Fruit fly (Drosophila melanogaster) whole organism, embryonic: ENCODE results near the gene CG31800.
A peak's percentile ranks its signal among the peaks of the same experiment; 100 is the strongest.

Source experiments
- BtbVII ChIP-seq: fragments of 200-800 bp; sonication (Bioruptor generic); optimal IDR thresholded peaks from 3 replicates; lab custom pipeline; 2017; ENCODE audit warnings: missing biosample characterization, mild to moderate bottlenecking, missing genetic modification characterization
- CG10147 ChIP-seq: fragments of 200-800 bp; sonication (Bioruptor generic); optimal IDR thresholded peaks from 2 replicates; lab custom pipeline; 2019; ENCODE audit warnings: missing biosample characterization, mild to moderate bottlenecking, missing genetic modification characterization, moderate library complexity
- CG10209 ChIP-seq: fragments of 200-800 bp; sonication (Bioruptor generic); optimal IDR thresholded peaks from 3 replicates; lab custom pipeline; 2017; ENCODE audit warnings: missing biosample characterization, mild to moderate bottlenecking, missing genetic modification characterization, missing genetic modification reagents
- CG10321 ChIP-seq: fragments of 200-800 bp; sonication (Bioruptor generic); IDR thresholded peaks from 2 replicates; pipeline ENCODE4 v1.3.6; 2022; ENCODE audit warnings: missing biosample characterization, missing genetic modification characterization
- CG10431 ChIP-seq: fragments of 200-800 bp; sonication (Bioruptor generic); optimal IDR thresholded peaks from 3 replicates; lab custom pipeline; 2018; ENCODE audit warnings: missing biosample characterization, mild to moderate bottlenecking, missing genetic modification characterization
- CG10543 ChIP-seq: fragments of 200-800 bp; sonication (Bioruptor generic); optimal IDR thresholded peaks from 3 replicates; lab custom pipeline; 2017; ENCODE audit warnings: missing biosample characterization, mild to moderate bottlenecking, missing genetic modification characterization, moderate library complexity
- CG10654 ChIP-seq: fragments of 200-800 bp; sonication (Bioruptor generic); optimal IDR thresholded peaks from 2 replicates; lab custom pipeline; 2016; ENCODE audit warnings: missing biosample characterization, missing genetic modification characterization
- CG10979 ChIP-seq: fragments of 200-800 bp; sonication (Bioruptor generic); optimal IDR thresholded peaks from 2 replicates; lab custom pipeline; 2018; ENCODE audit warnings: missing biosample characterization, mild to moderate bottlenecking, missing genetic modification characterization, moderate library complexity
- CG11093 ChIP-seq: fragments of 200-800 bp; sonication (Bioruptor generic); IDR thresholded peaks from 3 replicates; pipeline ENCODE4 v1.3.6; 2022; ENCODE audit warnings: missing biosample characterization, missing genetic modification characterization
- CG1233 ChIP-seq: fragments of 200-800 bp; sonication (Bioruptor generic); optimal IDR thresholded peaks from 4 replicates; lab custom pipeline; 2018; ENCODE audit warnings: missing biosample characterization, mild to moderate bottlenecking, missing genetic modification characterization
- CG12942 ChIP-seq: fragments of 200-800 bp; sonication (Bioruptor generic); optimal IDR thresholded peaks from 3 replicates; lab custom pipeline; 2016; ENCODE audit warnings: missing biosample characterization, missing genetic modification characterization
- CG14014 ChIP-seq: fragments of 200-800 bp; sonication (Bioruptor generic); IDR thresholded peaks from 2 replicates; pipeline ENCODE4 v1.3.6; 2022; ENCODE audit warnings: missing biosample characterization, missing genetic modification characterization
- CG14441 ChIP-seq: fragments of 200-800 bp; sonication (Bioruptor generic); IDR thresholded peaks from 2 replicates; pipeline ENCODE4 v1.3.6; 2022; ENCODE audit warnings: missing biosample characterization, missing genetic modification characterization
- CG1529 ChIP-seq: fragments of 200-800 bp; sonication (Bioruptor generic); optimal IDR thresholded peaks from 3 replicates; lab custom pipeline; 2018; ENCODE audit warnings: missing biosample characterization, missing genetic modification characterization
- CG17568 ChIP-seq: fragments of 200-800 bp; sonication (Bioruptor generic); optimal IDR thresholded peaks from 2 replicates; lab custom pipeline; 2018; ENCODE audit warnings: missing biosample characterization, mild to moderate bottlenecking, missing genetic modification characterization, moderate library complexity
- CG17612 ChIP-seq: fragments of 200-800 bp; sonication (Bioruptor generic); IDR thresholded peaks from 2 replicates; pipeline ENCODE4 v1.3.6; 2022; ENCODE audit warnings: missing biosample characterization, missing genetic modification characterization
- CG30020 ChIP-seq: fragments of 200-800 bp; optimal IDR thresholded peaks from 2 replicates; lab custom pipeline; 2019; ENCODE audit warnings: missing biosample characterization, mild to moderate bottlenecking, missing genetic modification characterization, moderate library complexity
- CG3407 ChIP-seq: fragments of 200-800 bp; sonication (Bioruptor generic); optimal IDR thresholded peaks from 2 replicates; lab custom pipeline; 2018; ENCODE audit warnings: missing biosample characterization, mild to moderate bottlenecking, missing genetic modification characterization
- CG3847 ChIP-seq: fragments of 200-800 bp; sonication (Bioruptor generic); IDR thresholded peaks from 2 replicates; pipeline ENCODE4 v1.3.6; 2022; ENCODE audit warnings: missing biosample characterization, missing genetic modification characterization
- CG4360 ChIP-seq: fragments of 200-800 bp; sonication (Bioruptor generic); IDR thresholded peaks from 2 replicates; pipeline ENCODE4 v1.3.6; 2022; ENCODE audit warnings: missing biosample characterization, missing genetic modification characterization
- CG5180 ChIP-seq: fragments of 200-800 bp; sonication (Bioruptor generic); optimal IDR thresholded peaks from 3 replicates; lab custom pipeline; 2017; ENCODE audit warnings: missing biosample characterization, missing genetic modification characterization, mild to moderate bottlenecking, moderate library complexity, missing genetic modification reagents
- CG5953 ChIP-seq: fragments of 200-800 bp; sonication (Bioruptor generic); IDR thresholded peaks from 2 replicates; pipeline ENCODE4 v1.3.6; 2022; ENCODE audit warnings: missing biosample characterization, missing genetic modification characterization
- CG8765 ChIP-seq: fragments of 200-800 bp; sonication (Bioruptor generic); IDR thresholded peaks from 2 replicates; pipeline ENCODE4 v1.3.6; 2022; ENCODE audit warnings: missing biosample characterization, missing genetic modification characterization
- CG9609 ChIP-seq: fragments of 200-800 bp; sonication (Bioruptor generic); optimal IDR thresholded peaks from 3 replicates; lab custom pipeline; 2016; ENCODE audit warnings: missing biosample characterization, missing genetic modification characterization
- D ChIP-seq, 2 experiments: fragments of 200-800 bp in 1 of 2; fragments of >200 bp in 1 of 2; sonication (Bioruptor generic) in 1 of 2; optimal IDR thresholded peaks; 2 replicates in 1 of 2; 3 replicates in 1 of 2; lab custom pipeline; 2017; ENCODE audit warnings: mild to moderate bottlenecking in 1 of 2, missing biosample characterization in 1 of 2, missing genetic modification characterization in 1 of 2, missing genetic modification reagents in 1 of 2
- Doc2 ChIP-seq: fragments of 200-800 bp; sonication (Bioruptor generic); IDR thresholded peaks from 2 replicates; pipeline ENCODE4 v1.3.6; 2022; ENCODE audit warnings: missing biosample characterization, missing genetic modification characterization
- E2f1 ChIP-seq: fragments of 200-800 bp; sonication (Bioruptor generic); IDR thresholded peaks from 2 replicates; pipeline ENCODE4 v1.3.6; 2022; ENCODE audit warnings: missing biosample characterization, missing genetic modification characterization
- NfI ChIP-seq: fragments of 200-800 bp; sonication (Bioruptor generic); optimal IDR thresholded peaks from 3 replicates; lab custom pipeline; 2018; ENCODE audit warnings: missing biosample characterization, mild to moderate bottlenecking, missing genetic modification characterization, moderate library complexity
- Oaz ChIP-seq: fragments of 200-800 bp; sonication (Bioruptor generic); IDR thresholded peaks from 2 replicates; pipeline ENCODE4 v1.3.6; 2022; ENCODE audit warnings: missing biosample characterization, missing genetic modification characterization
- Ptx1 ChIP-seq: fragments of 200-800 bp; sonication (Bioruptor generic); IDR thresholded peaks from 2 replicates; pipeline ENCODE4 v1.3.6; 2022; ENCODE audit warnings: missing biosample characterization, missing genetic modification characterization
- Sox102F ChIP-seq: fragments of 200-800 bp; sonication (Bioruptor generic); optimal IDR thresholded peaks from 2 replicates; lab custom pipeline; 2018; ENCODE audit warnings: missing biosample characterization, mild to moderate bottlenecking, missing genetic modification characterization, moderate library complexity
- Stat92E ChIP-seq, 3 experiments: fragments of >200 bp in 2 of 3; fragments of 200-800 bp in 1 of 3; sonication (Bioruptor generic) in 1 of 3; optimal IDR thresholded peaks; 2 replicates each; lab custom pipeline; 2017 to 2019; ENCODE audit warnings: missing biosample characterization in 3 of 3, missing genetic modification characterization in 3 of 3, mild to moderate bottlenecking in 1 of 3, moderate library complexity in 1 of 3
- abd-A ChIP-seq: fragments of 200-800 bp; sonication (Bioruptor generic); optimal IDR thresholded peaks from 3 replicates; lab custom pipeline; 2019; ENCODE audit warnings: missing biosample characterization, mild to moderate bottlenecking, missing genetic modification characterization, moderate library complexity
- ash1 ChIP-seq: fragments of 200-800 bp; sonication (Bioruptor generic); optimal IDR thresholded peaks from 2 replicates; lab custom pipeline; 2018; ENCODE audit warnings: missing biosample characterization, mild to moderate bottlenecking, missing genetic modification characterization
- caup ChIP-seq: fragments of 200-800 bp; sonication (Bioruptor generic); optimal IDR thresholded peaks from 3 replicates; lab custom pipeline; 2017; ENCODE audit warnings: missing biosample characterization, mild to moderate bottlenecking, missing genetic modification characterization, moderate library complexity; ENCODE audit not compliant: severe bottlenecking
- dimm ChIP-seq: fragments of 200-800 bp; sonication (Bioruptor generic); IDR thresholded peaks from 2 replicates; pipeline ENCODE4 v1.3.6; 2022; ENCODE audit warnings: missing biosample characterization, missing genetic modification characterization
- fd3F ChIP-seq: fragments of 200-800 bp; sonication (Bioruptor generic); optimal IDR thresholded peaks from 2 replicates; lab custom pipeline; 2018; ENCODE audit warnings: missing biosample characterization, mild to moderate bottlenecking, missing genetic modification characterization, moderate library complexity
- fru ChIP-seq: fragments of >200 bp; optimal IDR thresholded peaks from 2 replicates; lab custom pipeline; 2017
- gcm ChIP-seq: fragments of 200-800 bp; sonication (Bioruptor generic); optimal IDR thresholded peaks from 2 replicates; lab custom pipeline; 2019; ENCODE audit warnings: missing biosample characterization, mild to moderate bottlenecking, missing genetic modification characterization, moderate library complexity
- gfzf ChIP-seq: fragments of 200-800 bp; sonication (Bioruptor generic); optimal IDR thresholded peaks from 2 replicates; lab custom pipeline; 2016; ENCODE audit warnings: missing biosample characterization, mild to moderate bottlenecking, missing genetic modification characterization, moderate library complexity
- gsb ChIP-seq: fragments of 200-800 bp; sonication (Bioruptor generic); IDR thresholded peaks from 2 replicates; pipeline ENCODE4 v1.3.6; 2022; ENCODE audit warnings: missing biosample characterization, missing genetic modification characterization
- gt ChIP-seq: fragments of 200-800 bp; sonication (Bioruptor generic); IDR thresholded peaks from 2 replicates; pipeline ENCODE4 v1.3.6; 2022; ENCODE audit warnings: missing biosample characterization, missing genetic modification characterization
- kah ChIP-seq: fragments of 200-800 bp; sonication (Bioruptor generic); optimal IDR thresholded peaks from 2 replicates; lab custom pipeline; 2018; ENCODE audit warnings: missing biosample characterization, mild to moderate bottlenecking, missing genetic modification characterization
- nmo ChIP-seq: fragments of 200-800 bp; sonication (Bioruptor generic); optimal IDR thresholded peaks from 2 replicates; lab custom pipeline; 2018; ENCODE audit warnings: missing biosample characterization, mild to moderate bottlenecking, missing genetic modification characterization, moderate library complexity
- pita ChIP-seq: fragments of 200-800 bp; sonication (Bioruptor generic); optimal IDR thresholded peaks from 2 replicates; lab custom pipeline; 2017; ENCODE audit warnings: missing biosample characterization, mild to moderate bottlenecking, missing genetic modification characterization
- sim ChIP-seq: fragments of 200-800 bp; sonication (Bioruptor generic); IDR thresholded peaks from 2 replicates; pipeline ENCODE4 v1.3.6; 2022; ENCODE audit warnings: missing biosample characterization, missing genetic modification characterization
- sna ChIP-seq: fragments of 200-800 bp; sonication (Bioruptor generic); IDR thresholded peaks from 2 replicates; pipeline ENCODE4 v1.3.6; 2022; ENCODE audit warnings: missing biosample characterization, missing genetic modification characterization; ENCODE audit not compliant: partially characterized antibody
- tna ChIP-seq: fragments of 200-800 bp; sonication (Bioruptor generic); IDR thresholded peaks from 2 replicates; pipeline ENCODE4 v1.3.6; 2022; ENCODE audit warnings: missing biosample characterization, missing genetic modification characterization; ENCODE audit not compliant: partially characterized antibody

Gene CG31800

DNA sequence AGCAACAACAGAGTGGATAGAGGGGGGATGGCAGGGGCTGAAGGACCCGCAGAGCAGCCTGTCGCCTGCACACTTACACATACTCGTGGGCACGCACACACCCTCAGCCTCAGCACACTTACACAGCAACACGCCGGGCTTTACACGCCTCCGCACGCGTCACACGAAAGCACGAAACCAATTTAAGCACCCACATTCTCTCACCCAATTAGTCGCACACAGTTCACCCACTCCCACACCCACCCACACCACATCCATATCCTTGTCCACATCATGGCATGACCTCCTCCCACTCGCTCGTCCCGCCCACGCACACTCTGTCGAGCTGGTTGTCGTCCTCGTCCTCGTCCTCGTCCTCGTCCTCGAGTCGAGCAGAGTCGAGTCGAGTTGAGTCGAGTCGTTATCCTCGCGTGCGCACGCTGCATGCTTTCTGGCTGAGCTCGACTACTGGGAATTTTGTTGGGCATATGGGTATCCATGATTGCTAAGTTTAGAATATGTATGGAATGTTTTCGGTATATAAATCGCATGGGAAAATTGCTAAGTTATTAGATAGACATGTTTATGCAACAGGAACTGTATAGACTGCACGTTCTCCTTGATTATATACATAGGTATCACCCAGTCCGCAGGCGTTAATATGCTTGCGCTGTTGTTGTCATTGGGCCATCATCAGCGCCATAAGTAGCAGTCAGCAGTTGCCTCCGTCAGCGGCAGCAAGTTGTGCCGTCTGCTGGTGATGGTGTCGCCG, 22.3 kb downstream of the CG31800 start (continued):
- TF ChIP-seq Doc2 (GFP tag; lab: Robert Waterston, UW): no peak
- peak; percentile 27; the same call in 1 of the 2 replicates for TF ChIP-seq CG8765
- peak; percentile 83 for TF ChIP-seq CG9609 (GFP tag; lab: Kevin White, UChicago)
- TF ChIP-seq caup: peak; percentile 82
- TF ChIP-seq sim: peak; percentile 58; the same call in 1 of the 2 replicates
- peak; percentile 84 for TF ChIP-seq CG11093
- TF ChIP-seq CG14441: peak; percentile 82
- peak; percentile 79 for TF ChIP-seq fd3F
- peak; percentile 65 for TF ChIP-seq CG5180 (GFP tag; lab: Kevin White, UChicago)
- TF ChIP-seq CG1233 (GFP tag; lab: Kevin White, UChicago): peak; percentile 69
- peak; percentile 96 for TF ChIP-seq abd-A (tag; lab: Kevin White, UChicago)
- TF ChIP-seq CG17568: peak; percentile 69
- no peak for TF ChIP-seq sna
- TF ChIP-seq CG10321 (GFP tag; lab: Robert Waterston, UW): peak; percentile 21; the same call in 1 of the 2 replicates
- TF ChIP-seq ash1 (GFP tag; lab: Kevin White, UChicago): peak; percentile 13
- TF ChIP-seq NfI: peak; percentile 83
- peak; percentile 73 for TF ChIP-seq CG12942 (GFP tag; lab: Kevin White, UChicago)
- TF ChIP-seq kah (GFP tag; lab: Kevin White, UChicago): no peak
- TF ChIP-seq fru (lab: Kevin White, UChicago): no peak
- TF ChIP-seq CG3847 (GFP tag; lab: Robert Waterston, UW): peak; percentile 75
- TF ChIP-seq CG10543: peak; percentile 73
- no peak for TF ChIP-seq gfzf (GFP tag; lab: Kevin White, UChicago)
- peak; percentile 67 for TF ChIP-seq CG1529
- TF ChIP-seq CG4360 (GFP tag; lab: Robert Waterston, UW): peak; percentile 36; the same call in 1 of the 2 replicates
- TF ChIP-seq CG3407 (GFP tag; lab: Kevin White, UChicago): peak; percentile 43
- peak; percentile 19 for TF ChIP-seq gcm (GFP tag; lab: Kevin White, UChicago)
- TF ChIP-seq CG10654 (GFP tag; lab: Kevin White, UChicago): peak; percentile 64
- no peak for TF ChIP-seq pita (GFP tag; lab: Kevin White, UChicago)
- peak; percentile 86 for TF ChIP-seq E2f1
- TF ChIP-seq Ptx1 (GFP tag; lab: Robert Waterston, UW): peak; percentile 91
- no peak for TF ChIP-seq tna (GFP tag; lab: Robert Waterston, UW)
- peak; percentile 82 for TF ChIP-seq nmo (GFP tag; lab: Kevin White, UChicago)
- TF ChIP-seq CG10209: peak; percentile 82
- peak; percentile 82 for TF ChIP-seq CG5953 (GFP tag; lab: Robert Waterston, UW)
- TF ChIP-seq gsb (GFP tag; lab: Robert Waterston, UW): peak; percentile 67
- TF ChIP-seq BtbVII: peak; percentile 78
- no peak for TF ChIP-seq D (optimal IDR thresholded peaks at IDR 0.05; lab: Kevin White, UChicago)
- TF ChIP-seq D (GFP tag; optimal IDR thresholded peaks at IDR 0.05; lab: Kevin White, UChicago): peak; percentile 70
- peak; percentile 81 for TF ChIP-seq Sox102F (GFP tag; lab: Kevin White, UChicago)
- TF ChIP-seq Oaz (GFP tag; lab: Robert Waterston, UW): peak; percentile 83
- TF ChIP-seq dimm (GFP tag; lab: Robert Waterston, UW): 0 out of 2 replicates have a peak, but pooled peaks have one; percentile 8
- TF ChIP-seq CG10979 (tag; lab: Kevin White, UChicago): peak; percentile 75
- 0 out of 2 replicates have a peak, but pooled peaks have one; percentile 36 for TF ChIP-seq gt (GFP tag; lab: Robert Waterston, UW)
- TF ChIP-seq CG10431 (GFP tag; lab: Kevin White, UChicago): no peak
- peak; percentile 87 for TF ChIP-seq CG14014 (GFP tag; lab: Robert Waterston, UW)
- peak; percentile 73 for TF ChIP-seq CG10147 (GFP tag; lab: Kevin White, UChicago)
- TF ChIP-seq CG30020: no peak
- no peak for TF ChIP-seq Stat92E (GFP tag; optimal IDR thresholded peaks at IDR 0.05; lab: Kevin White, UChicago)
- 0 out of 2 replicates have a peak, but pooled peaks have one; percentile 23 for TF ChIP-seq CG17612
